Worm (Caenorhabditis elegans) whole organism, early embryonic: ENCODE measurements around the gene C27F2.7.

Source experiments
- aly-1 ChIP-seq: sonication (generic microtip); optimal IDR thresholded peaks from 2 replicates; lab custom pipeline; 2016; ENCODE audit warnings: missing genetic modification characterization, missing compliant biosample characterization
- ama-1 ChIP-seq: fragments of 150-350 bp; optimal IDR thresholded peaks from 2 replicates; lab custom pipeline; 2014
- scrt-1 ChIP-seq: fragments of 200-800 bp; sonication (Bioruptor generic); IDR thresholded peaks from 2 replicates; pipeline ENCODE4 v1.3.6; 2022; ENCODE audit warnings: missing genetic modification characterization, missing compliant biosample characterization

ce11 chrIII:4932203-4932699 is 52.0 kb downstream of the C27F2.7 start, which contains the start of the genes C26E6.12 and eri-9:
- TF ChIP-seq scrt-1 (no peak), aly-1 (no peak), ama-1 (lab: Kevin White, UChicago) (no peak)
